Worm (Caenorhabditis elegans) whole organism, mixed stage, embryonic: ENCODE measurements around the gene lgc-21.

Experiments
- elt-3 ChIP-seq: fragments of 150-350 bp; optimal IDR thresholded peaks from 2 replicates; lab custom pipeline; 2014; ENCODE audit warnings: missing biosample characterization, missing genetic modification characterization
- flh-1 ChIP-seq: fragments of 200-800 bp; sonication (Bioruptor generic); optimal IDR thresholded peaks from 2 replicates; lab custom pipeline; 2018; ENCODE audit warnings: mild to moderate bottlenecking, missing genetic modification characterization, moderate library complexity, missing compliant biosample characterization
- lin-32 ChIP-seq: fragments of 200-800 bp; sonication (Bioruptor generic); optimal IDR thresholded peaks from 2 replicates; lab custom pipeline; 2018; ENCODE audit warnings: mild to moderate bottlenecking, missing genetic modification characterization, missing compliant biosample characterization
- lsy-2 ChIP-seq: fragments of 150-350 bp; optimal IDR thresholded peaks from 2 replicates; lab custom pipeline; 2014; ENCODE audit warnings: missing biosample characterization, missing genetic modification characterization
- mab-5 ChIP-seq: fragments of 150-350 bp; optimal IDR thresholded peaks from 2 replicates; lab custom pipeline; 2014; ENCODE audit warnings: missing biosample characterization, missing genetic modification characterization
- mls-2 ChIP-seq: sonication (generic microtip); optimal IDR thresholded peaks from 2 replicates; lab custom pipeline; 2016; ENCODE audit warnings: mild to moderate bottlenecking, missing genetic modification characterization, moderate library complexity, missing compliant biosample characterization
- nhr-237 ChIP-seq: fragments of 150-350 bp; optimal IDR thresholded peaks from 2 replicates; lab custom pipeline; 2014; ENCODE audit warnings: missing biosample characterization, missing genetic modification characterization
- nhr-28 ChIP-seq: fragments of 150-350 bp; optimal IDR thresholded peaks from 2 replicates; lab custom pipeline; 2014; ENCODE audit warnings: missing biosample characterization, missing genetic modification characterization
- pha-4 ChIP-seq: fragments of 150-350 bp; optimal IDR thresholded peaks from 2 replicates; lab custom pipeline; 2018; ENCODE audit warnings: missing biosample characterization, missing genetic modification reagents, missing genetic modification characterization
- unc-62 ChIP-seq: fragments of 150-350 bp; optimal IDR thresholded peaks from 2 replicates; lab custom pipeline; 2014; ENCODE audit warnings: missing biosample characterization, missing genetic modification reagents, missing genetic modification characterization

ce11 chrX:14090990-14091389 is 23.2 kb upstream of the lgc-21 start:
- TF ChIP-seq flh-1 (no peak), mls-2 (tag; lab: Kevin White, UChicago) (no peak), unc-62 (no peak), lin-32 (GFP tag; lab: Kevin White, UChicago) (no peak), nhr-28 (no peak), lsy-2 (tag; lab: Kevin White, UChicago) (no peak), pha-4 (tag; lab: Kevin White, UChicago) (no peak), elt-3 (tag; lab: Kevin White, UChicago) (no peak), mab-5 (no peak), nhr-237 (no peak)
